Fruit fly (Drosophila melanogaster): ENCODE results near the gene CG10343.

The CG10343 gene

dm6 chr2L:18702721-18703488 lies at the start of gene CG10343, which contains the start of gene CG10376 (continued):
- TF ChIP-seq lz (GFP tag; optimal IDR thresholded peaks at IDR 0.05), result peak; percentile 68
- no peak for TF ChIP-seq pdm3 (GFP tag; optimal IDR thresholded peaks at IDR 0.05)
- no peak for TF ChIP-seq CG9139 (GFP tag; optimal IDR thresholded peaks at IDR 0.05)
- TF ChIP-seq Eip75B (GFP tag; optimal IDR thresholded peaks at IDR 0.05), result no peak
- TF ChIP-seq CG1621 (tag; optimal IDR thresholded peaks at IDR 0.05), result peak; percentile 42
- peak; percentile 84 for TF ChIP-seq CG11294 (GFP tag; IDR thresholded peaks at IDR 0.05)
- TF ChIP-seq Hr4 (GFP tag; optimal IDR thresholded peaks at IDR 0.05), result peak; percentile 82
- TF ChIP-seq CG8632 (GFP tag; optimal IDR thresholded peaks at IDR 0.05), result peak; percentile 82
- peak; percentile 82 for TF ChIP-seq achi (GFP tag; optimal IDR thresholded peaks at IDR 0.05)
- peak; percentile 83 for TF ChIP-seq Sox14 (GFP tag; optimal IDR thresholded peaks at IDR 0.05)

dm6 chr2L:18656691-18657237 lies 46.5 kb upstream of the CG10343 start:
- peak; percentile 25 for TF ChIP-seq svp (GFP tag)
- peak; percentile 20 for TF ChIP-seq Eip78C (GFP tag)
- no peak for TF ChIP-seq fkh (GFP tag; optimal IDR thresholded peaks at IDR 0.05)
- TF ChIP-seq Sox14 (GFP tag; optimal IDR thresholded peaks at IDR 0.05), result no peak
- TF ChIP-seq eg (GFP tag; IDR thresholded peaks at IDR 0.05), result peak; percentile 22; the same call in 1 of the 3 replicates
- peak; percentile 6 for TF ChIP-seq CG32006 (GFP tag; optimal IDR thresholded peaks at IDR 0.05)
- no peak for TF ChIP-seq CG11902 (GFP tag; optimal IDR thresholded peaks at IDR 0.05)
- TF ChIP-seq CG7368 (GFP tag; optimal IDR thresholded peaks at IDR 0.05), result no peak

dm6 chr2L:18658108-18658507 lies 45.2 kb upstream of the CG10343 start:
- TF ChIP-seq ss (GFP tag; optimal IDR thresholded peaks at IDR 0.05) (no peak), CG8632 (GFP tag; optimal IDR thresholded peaks at IDR 0.05) (no peak), Hr4 (GFP tag; optimal IDR thresholded peaks at IDR 0.05) (peak; percentile 1), Ets96B (tag; optimal IDR thresholded peaks at IDR 0.05) (no peak), Eip78C (GFP tag) (peak; percentile 61), Smox (GFP tag; optimal IDR thresholded peaks at IDR 0.05) (no peak)

dm6 chr2L:18663395-18663794 lies 39.9 kb upstream of the CG10343 start:
- TF ChIP-seq OdsH (GFP tag; optimal IDR thresholded peaks at IDR 0.05) (peak; percentile 35), Sox14 (GFP tag; optimal IDR thresholded peaks at IDR 0.05) (peak; percentile 19), esn (GFP tag; optimal IDR thresholded peaks at IDR 0.05) (peak; percentile 39), CG15336 (GFP tag; IDR thresholded peaks at IDR 0.05) (peak; percentile 52), Eip78C (GFP tag) (peak; percentile 74), CG6792 (GFP tag; optimal IDR thresholded peaks at IDR 0.05) (no peak), Lpt (GFP tag; optimal IDR thresholded peaks at IDR 0.05) (peak; percentile 25), Gug (GFP tag; IDR thresholded peaks at IDR 0.05) (peak; percentile 23; the same call in 1 of the 2 replicates), pdm3 (GFP tag; optimal IDR thresholded peaks at IDR 0.05) (peak; percentile 22), Hr4 (GFP tag; optimal IDR thresholded peaks at IDR 0.05) (peak; percentile 56), acj6 (GFP tag; optimal IDR thresholded peaks at IDR 0.05) (peak; percentile 7), CG32006 (GFP tag; optimal IDR thresholded peaks at IDR 0.05) (peak; percentile 44), CG6808 (GFP tag; optimal IDR thresholded peaks at IDR 0.05) (no peak), Blimp-1 (GFP tag; optimal IDR thresholded peaks at IDR 0.05) (no peak), Hr39 (GFP tag; optimal IDR thresholded peaks at IDR 0.05) (no peak), CG11762 (GFP tag; optimal IDR thresholded peaks at IDR 0.05; ENCODE audit: insufficient read depth) (no peak), CG8119 (GFP tag; IDR thresholded peaks at IDR 0.05) (0 out of 3 replicates have a peak, but pooled peaks have one; percentile 20), CG4318 (GFP tag; optimal IDR thresholded peaks at IDR 0.05) (peak; percentile 15), net (GFP tag; optimal IDR thresholded peaks at IDR 0.05) (peak; percentile 24), CG7368 (GFP tag; optimal IDR thresholded peaks at IDR 0.05) (no peak), svp (GFP tag) (peak; percentile 70), dsx (GFP tag; optimal IDR thresholded peaks at IDR 0.05; ENCODE audit: poor library complexity, severe bottlenecking) (no peak), CG10631 (GFP tag; optimal IDR thresholded peaks at IDR 0.05) (peak; percentile 26), CG6276 (GFP tag; optimal IDR thresholded peaks at IDR 0.05) (peak; percentile 22), salr (GFP tag; optimal IDR thresholded peaks at IDR 0.05) (peak in 1 of 2 experiments; percentile 19), dac (GFP tag; optimal IDR thresholded peaks at IDR 0.05) (no peak), CG34406 (GFP tag; optimal IDR thresholded peaks at IDR 0.05) (no peak), topi (GFP tag; optimal IDR thresholded peaks at IDR 0.05) (peak; percentile 14), eg (GFP tag; IDR thresholded peaks at IDR 0.05) (peak; percentile 57), Met (GFP tag; optimal IDR thresholded peaks at IDR 0.05) (peak; percentile 32), achi (GFP tag; optimal IDR thresholded peaks at IDR 0.05) (no peak), Smox (GFP tag; optimal IDR thresholded peaks at IDR 0.05) (peak; percentile 14)
